Worm (Caenorhabditis elegans): ENCODE data around the gene Y45F10C.4.

ce11 chrIV:13686965-13687425 is 23.0 kb upstream of the Y45F10C.4 start, which contains the start of gene nyn-1:
- TF ChIP-seq ceh-16 (tag; optimal IDR thresholded peaks at IDR 0.05) (no peak), nhr-25 (tag; optimal IDR thresholded peaks at IDR 0.05) (no peak), lin-11 (tag; optimal IDR thresholded peaks at IDR 0.05) (no peak), blmp-1 (tag; optimal IDR thresholded peaks at IDR 0.05; ENCODE audit: insufficient read depth) (no peak), egl-27 (tag; optimal IDR thresholded peaks at IDR 0.05) (no peak), Y55F3AM.14 (GFP tag; optimal IDR thresholded peaks at IDR 0.05) (no peak), lin-13 (GFP tag; optimal IDR thresholded peaks at IDR 0.05) (no peak), ztf-11 (tag; optimal IDR thresholded peaks at IDR 0.05) (no peak), skn-1 (tag; optimal IDR thresholded peaks at IDR 0.05) (no peak), ztf-4 (tag; optimal IDR thresholded peaks at IDR 0.05) (no peak)

Measured in whole organism, L2 larva.